Fruit fly (Drosophila melanogaster): ENCODE data around the gene Pburs.

Gene Pburs

DNA sequence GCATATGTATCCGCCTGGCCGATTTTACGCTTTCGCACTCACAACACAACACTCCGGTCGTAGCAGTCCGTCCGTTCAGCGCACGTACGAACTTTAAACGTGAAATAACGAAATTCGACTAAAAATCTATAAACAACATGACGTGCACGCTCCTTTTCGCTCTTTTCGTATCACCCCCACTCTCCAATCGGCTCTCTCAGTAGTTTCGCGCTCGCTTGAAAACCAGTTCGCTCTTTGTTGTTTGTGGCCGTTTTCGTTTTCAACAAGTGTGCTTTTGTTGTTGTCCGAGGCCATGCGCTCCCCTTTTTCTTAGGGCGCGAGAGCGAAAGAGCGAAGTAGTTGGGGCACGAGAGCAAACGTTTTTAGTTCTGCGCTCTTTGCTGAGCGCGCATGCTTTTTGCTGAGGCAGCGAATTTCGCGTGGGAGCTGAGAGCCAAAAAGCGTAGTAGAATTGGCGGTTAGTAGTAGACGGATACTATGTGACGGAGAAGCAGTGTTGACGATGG, 7.7 kb downstream of the Pburs start, which contains the start of gene elB (continued):
- TF ChIP-seq CG4617 (GFP tag; optimal IDR thresholded peaks at IDR 0.05; ENCODE audit: borderline replicate concordance) (no peak), fd64A (GFP tag; optimal IDR thresholded peaks at IDR 0.05) (no peak), CG1233 (GFP tag; optimal IDR thresholded peaks at IDR 0.05) (no peak), CG12236 (GFP tag; optimal IDR thresholded peaks at IDR 0.05) (no peak), Camta (GFP tag; optimal IDR thresholded peaks at IDR 0.05) (no peak), CG13287 (GFP tag; IDR thresholded peaks at IDR 0.05; ENCODE audit: partially characterized antibody) (peak; percentile 72), CG8359 (GFP tag; optimal IDR thresholded peaks at IDR 0.05; ENCODE audit: borderline replicate concordance) (no peak), CG7839 (tag; optimal IDR thresholded peaks at IDR 0.05) (no peak), CG9876 (GFP tag; optimal IDR thresholded peaks at IDR 0.05) (no peak), Sox102F (GFP tag; optimal IDR thresholded peaks at IDR 0.05) (no peak), zen2 (GFP tag; IDR thresholded peaks at IDR 0.05; ENCODE audit: partially characterized antibody) (peak; percentile 91), Doc2 (GFP tag; IDR thresholded peaks at IDR 0.05) (no peak), mld (GFP tag; IDR thresholded peaks at IDR 0.05; ENCODE audit: partially characterized antibody) (peak; percentile 31; the same call in 1 of the 3 replicates), C15 (GFP tag; IDR thresholded peaks at IDR 0.05) (0 out of 3 replicates have a peak, but pooled peaks have one; percentile 10), repo (GFP tag; optimal IDR thresholded peaks at IDR 0.05) (no peak), lbe (GFP tag; optimal IDR thresholded peaks at IDR 0.05) (peak; percentile 67), CG33213 (GFP tag; optimal IDR thresholded peaks at IDR 0.05) (no peak), kay (GFP tag; optimal IDR thresholded peaks at IDR 0.05) (no peak), CG12104 (GFP tag; optimal IDR thresholded peaks at IDR 0.05) (no peak), CG18262 (tag; optimal IDR thresholded peaks at IDR 0.05) (no peak), Optix (GFP tag; IDR thresholded peaks at IDR 0.05) (no peak), CG18619 (GFP tag; optimal IDR thresholded peaks at IDR 0.05) (peak; percentile 8), cad (GFP tag; optimal IDR thresholded peaks at IDR 0.05) (no peak), gfzf (GFP tag; optimal IDR thresholded peaks at IDR 0.05) (no peak), CG12219 (GFP tag; optimal IDR thresholded peaks at IDR 0.05) (peak; percentile 1), sqz (GFP tag; optimal IDR thresholded peaks at IDR 0.05) (peak; percentile 1), sob (GFP tag; IDR thresholded peaks at IDR 0.05) (peak; percentile 64; the same call in 1 of the 2 replicates), CG2120 (GFP tag; optimal IDR thresholded peaks at IDR 0.05) (peak; percentile 21), tin (GFP tag; optimal IDR thresholded peaks at IDR 0.05) (no peak), CG31441 (GFP tag; IDR thresholded peaks at IDR 0.05) (no peak), Gug (GFP tag; IDR thresholded peaks at IDR 0.05) (no peak), ken (GFP tag; IDR thresholded peaks at IDR 0.05) (no peak), CG34376 (GFP tag; optimal IDR thresholded peaks at IDR 0.05) (peak; percentile 55), toy (GFP tag; IDR thresholded peaks at IDR 0.05) (no peak), CG30020 (tag; optimal IDR thresholded peaks at IDR 0.05) (no peak), CG15073 (GFP tag; optimal IDR thresholded peaks at IDR 0.05) (no peak), Usf (GFP tag; optimal IDR thresholded peaks at IDR 0.05) (no peak), Med (GFP tag) (peak; percentile 77), Hey (tag; optimal IDR thresholded peaks at IDR 0.05) (no peak), pfk (GFP tag; optimal IDR thresholded peaks at IDR 0.05) (no peak), Bdp1 (GFP tag; optimal IDR thresholded peaks at IDR 0.05) (no peak), CrebB (tag; optimal IDR thresholded peaks at IDR 0.05) (peak; percentile 13), Awh (GFP tag; IDR thresholded peaks at IDR 0.05) (0 out of 2 replicates have a peak, but pooled peaks have one; percentile 31), Hsf (GFP tag; optimal IDR thresholded peaks at IDR 0.05) (no peak), az2 (GFP tag; optimal IDR thresholded peaks at IDR 0.05) (no peak), gcm (GFP tag; optimal IDR thresholded peaks at IDR 0.05) (peak; percentile 17), ttk (GFP tag; IDR thresholded peaks at IDR 0.05) (no peak), Dad (GFP tag; optimal IDR thresholded peaks at IDR 0.05) (no peak), ro (GFP tag; IDR thresholded peaks at IDR 0.05) (no peak), CG2889 (GFP tag; IDR thresholded peaks at IDR 0.05) (no peak), ham (GFP tag; IDR thresholded peaks at IDR 0.05) (no peak), dimm (GFP tag; IDR thresholded peaks at IDR 0.05) (no peak)
